Worm (Caenorhabditis elegans): Measurements from ENCODE around the gene T05H4.4.
A peak's percentile ranks its signal among the peaks of the same experiment; 100 is the strongest.

The T05H4.4 gene

ce11 chrV:6461250-6461649 is 22.5 kb downstream of the T05H4.4 start:
- TF ChIP-seq pes-1 (GFP tag; IDR thresholded peaks at IDR 0.05) = no peak
- TF ChIP-seq ets-7 (tag; optimal IDR thresholded peaks at IDR 0.05) = no peak
- no peak for TF ChIP-seq sea-1 (GFP tag; conservative IDR thresholded peaks at IDR 0.05)
- no peak for TF ChIP-seq hnd-1 (tag; optimal IDR thresholded peaks at IDR 0.05)
- TF ChIP-seq flt-1 (GFP tag; IDR thresholded peaks at IDR 0.05) = no peak
- TF ChIP-seq tra-4 (tag; optimal IDR thresholded peaks at IDR 0.05) = no peak
- TF ChIP-seq F13C5.2 (tag; optimal IDR thresholded peaks at IDR 0.05) = no peak
- no peak for TF ChIP-seq hmg-4 (GFP tag; optimal IDR thresholded peaks at IDR 0.05)
- TF ChIP-seq ceh-36 (tag; optimal IDR thresholded peaks at IDR 0.05) = no peak
- no peak for TF ChIP-seq tbx-11 (GFP tag; IDR thresholded peaks at IDR 0.05)
- TF ChIP-seq ama-1 (optimal IDR thresholded peaks at IDR 0.05) = no peak
- no peak for TF ChIP-seq B0310.2 (tag; optimal IDR thresholded peaks at IDR 0.05)
- TF ChIP-seq hmbx-1 (tag; optimal IDR thresholded peaks at IDR 0.05) = no peak
- no peak for TF ChIP-seq scrt-1 (GFP tag; IDR thresholded peaks at IDR 0.05)
- no peak for TF ChIP-seq tbx-37 (GFP tag; conservative IDR thresholded peaks at IDR 0.05)
- TF ChIP-seq ceh-13 (GFP tag; optimal IDR thresholded peaks at IDR 0.05) = no peak
- TF ChIP-seq aly-1 (tag; optimal IDR thresholded peaks at IDR 0.05) = no peak

- TF ChIP-seq ceh-13 (GFP tag; optimal IDR thresholded peaks at IDR 0.05) (no peak), tbx-11 (GFP tag; IDR thresholded peaks at IDR 0.05) (no peak)
Observed at ce11 chrV:6462606-6463005, 23.9 kb downstream of the T05H4.4 start.

- TF ChIP-seq B0310.2 (tag; optimal IDR thresholded peaks at IDR 0.05) (no peak), ets-7 (tag; optimal IDR thresholded peaks at IDR 0.05) (no peak), tra-4 (tag; optimal IDR thresholded peaks at IDR 0.05) (no peak), flt-1 (GFP tag; IDR thresholded peaks at IDR 0.05) (no peak), ceh-13 (GFP tag; optimal IDR thresholded peaks at IDR 0.05) (no peak), hmbx-1 (tag; optimal IDR thresholded peaks at IDR 0.05) (no peak), F13C5.2 (tag; optimal IDR thresholded peaks at IDR 0.05) (no peak), ama-1 (optimal IDR thresholded peaks at IDR 0.05) (no peak)
Observed at ce11 chrV:6464238-6464637, 25.5 kb downstream of the T05H4.4 start.

- no peak for TF ChIP-seq pes-1 (GFP tag; IDR thresholded peaks at IDR 0.05)
- TF ChIP-seq B0310.2 (tag; optimal IDR thresholded peaks at IDR 0.05) = no peak
- no peak for TF ChIP-seq scrt-1 (GFP tag; IDR thresholded peaks at IDR 0.05)
Observed at ce11 chrV:6464765-6465164, 26.1 kb downstream of the T05H4.4 start, which contains the start of gene unc-83. TSS of gene unc-83 (plus strand) at chrV:6465065.

ce11 chrV:6467676-6468075 is 29.0 kb downstream of the T05H4.4 start:
- TF ChIP-seq hnd-1 (tag; optimal IDR thresholded peaks at IDR 0.05) = no peak
- TF ChIP-seq ceh-36 (tag; optimal IDR thresholded peaks at IDR 0.05) = no peak
- no peak for TF ChIP-seq ama-1 (optimal IDR thresholded peaks at IDR 0.05)
- TF ChIP-seq B0310.2 (tag; optimal IDR thresholded peaks at IDR 0.05) = no peak
- TF ChIP-seq ceh-13 (GFP tag; optimal IDR thresholded peaks at IDR 0.05) = no peak
- no peak for TF ChIP-seq ets-7 (tag; optimal IDR thresholded peaks at IDR 0.05)
- no peak for TF ChIP-seq flt-1 (GFP tag; IDR thresholded peaks at IDR 0.05)

- TF ChIP-seq hnd-1 (tag; optimal IDR thresholded peaks at IDR 0.05) = no peak
- no peak for TF ChIP-seq hmg-4 (GFP tag; optimal IDR thresholded peaks at IDR 0.05)
- no peak for TF ChIP-seq sea-1 (GFP tag; conservative IDR thresholded peaks at IDR 0.05)
- TF ChIP-seq flt-1 (GFP tag; IDR thresholded peaks at IDR 0.05) = no peak
- no peak for TF ChIP-seq tbx-37 (GFP tag; conservative IDR thresholded peaks at IDR 0.05)
- TF ChIP-seq tbx-11 (GFP tag; IDR thresholded peaks at IDR 0.05) = no peak
- no peak for TF ChIP-seq ceh-36 (tag; optimal IDR thresholded peaks at IDR 0.05)
- TF ChIP-seq hmbx-1 (tag; optimal IDR thresholded peaks at IDR 0.05) = no peak
- no peak for TF ChIP-seq ama-1 (optimal IDR thresholded peaks at IDR 0.05)
- TF ChIP-seq tra-4 (tag; optimal IDR thresholded peaks at IDR 0.05) = no peak
- no peak for TF ChIP-seq B0310.2 (tag; optimal IDR thresholded peaks at IDR 0.05)
- TF ChIP-seq F13C5.2 (tag; optimal IDR thresholded peaks at IDR 0.05) = no peak
- no peak for TF ChIP-seq scrt-1 (GFP tag; IDR thresholded peaks at IDR 0.05)
- TF ChIP-seq pes-1 (GFP tag; IDR thresholded peaks at IDR 0.05) = no peak
- TF ChIP-seq ceh-13 (GFP tag; optimal IDR thresholded peaks at IDR 0.05) = no peak
- TF ChIP-seq ets-7 (tag; optimal IDR thresholded peaks at IDR 0.05) = no peak
- TF ChIP-seq aly-1 (tag; optimal IDR thresholded peaks at IDR 0.05) = no peak
Observed at ce11 chrV:6471208-6471607, 32.5 kb downstream of the T05H4.4 start.

- TF ChIP-seq hnd-1 (tag; optimal IDR thresholded peaks at IDR 0.05) (no peak), scrt-1 (GFP tag; IDR thresholded peaks at IDR 0.05) (no peak), tbx-37 (GFP tag; conservative IDR thresholded peaks at IDR 0.05) (no peak), B0310.2 (tag; optimal IDR thresholded peaks at IDR 0.05) (no peak), ama-1 (optimal IDR thresholded peaks at IDR 0.05) (no peak), aly-1 (tag; optimal IDR thresholded peaks at IDR 0.05) (no peak), tra-4 (tag; optimal IDR thresholded peaks at IDR 0.05) (no peak), flt-1 (GFP tag; IDR thresholded peaks at IDR 0.05) (no peak), ceh-13 (GFP tag; optimal IDR thresholded peaks at IDR 0.05) (no peak), pes-1 (GFP tag; IDR thresholded peaks at IDR 0.05) (no peak), F13C5.2 (tag; optimal IDR thresholded peaks at IDR 0.05) (no peak), hmbx-1 (tag; optimal IDR thresholded peaks at IDR 0.05) (no peak), ceh-36 (tag; optimal IDR thresholded peaks at IDR 0.05) (no peak), tbx-11 (GFP tag; IDR thresholded peaks at IDR 0.05) (no peak), hmg-4 (GFP tag; optimal IDR thresholded peaks at IDR 0.05) (no peak), sea-1 (GFP tag; conservative IDR thresholded peaks at IDR 0.05) (no peak), ets-7 (tag; optimal IDR thresholded peaks at IDR 0.05) (no peak)
Observed at ce11 chrV:6476026-6476425, 37.3 kb downstream of the T05H4.4 start.

ce11 chrV:6485109-6485508 is 46.4 kb downstream of the T05H4.4 start:
- TF ChIP-seq F13C5.2 (tag; optimal IDR thresholded peaks at IDR 0.05) = peak; percentile 3
- TF ChIP-seq hmbx-1 (tag; optimal IDR thresholded peaks at IDR 0.05) = no peak

All from whole organism, early embryonic.